Fruit fly (Drosophila melanogaster) whole organism, embryonic: Measurements from ENCODE around the gene CG42847.
A peak's percentile ranks its signal among the peaks of the same experiment; 100 is the strongest.

ENCODE experiments used
- C15 ChIP-seq: fragments of 200-800 bp; sonication (Bioruptor generic); IDR thresholded peaks from 3 replicates; pipeline ENCODE4 v1.3.6; 2022; ENCODE audit warnings: missing biosample characterization, missing genetic modification characterization
- CG1024 ChIP-seq: fragments of 200-800 bp; sonication (Bioruptor generic); IDR thresholded peaks from 2 replicates; pipeline ENCODE4 v1.3.6; 2022; ENCODE audit warnings: missing biosample characterization, missing genetic modification characterization
- CG10366 ChIP-seq: fragments of 200-800 bp; sonication (Bioruptor generic); IDR thresholded peaks from 2 replicates; pipeline ENCODE4 v1.3.6; 2022; ENCODE audit warnings: missing biosample characterization, missing genetic modification characterization
- CG10462 ChIP-seq: fragments of 200-800 bp; sonication (Bioruptor generic); optimal IDR thresholded peaks from 2 replicates; lab custom pipeline; 2016; ENCODE audit warnings: missing biosample characterization, missing genetic modification characterization
- CG10543 ChIP-seq: fragments of 200-800 bp; sonication (Bioruptor generic); optimal IDR thresholded peaks from 3 replicates; lab custom pipeline; 2017; ENCODE audit warnings: missing biosample characterization, mild to moderate bottlenecking, missing genetic modification characterization, moderate library complexity
- CG10565 ChIP-seq: fragments of 200-800 bp; sonication (Bioruptor generic); optimal IDR thresholded peaks from 3 replicates; lab custom pipeline; 2016; ENCODE audit warnings: missing biosample characterization, mild to moderate bottlenecking, missing genetic modification characterization
- CG14014 ChIP-seq: fragments of 200-800 bp; sonication (Bioruptor generic); IDR thresholded peaks from 2 replicates; pipeline ENCODE4 v1.3.6; 2022; ENCODE audit warnings: missing biosample characterization, missing genetic modification characterization
- CG15073 ChIP-seq: fragments of 200-800 bp; sonication (Bioruptor generic); optimal IDR thresholded peaks from 2 replicates; lab custom pipeline; 2016; ENCODE audit warnings: missing biosample characterization, missing genetic modification characterization
- CG15479 ChIP-seq: fragments of 200-800 bp; sonication (Bioruptor generic); optimal IDR thresholded peaks from 3 replicates; lab custom pipeline; 2019; ENCODE audit warnings: missing biosample characterization, mild to moderate bottlenecking, missing genetic modification characterization, moderate library complexity
- CG17361 ChIP-seq: fragments of 200-800 bp; sonication (Bioruptor generic); IDR thresholded peaks from 3 replicates; pipeline ENCODE4 v1.3.6; 2022; ENCODE audit warnings: missing biosample characterization, missing genetic modification characterization
- CG2129 ChIP-seq: fragments of 200-800 bp; sonication (Bioruptor generic); IDR thresholded peaks from 2 replicates; pipeline ENCODE4 v1.3.6; 2022; ENCODE audit warnings: missing biosample characterization, missing genetic modification characterization; ENCODE audit not compliant: partially characterized antibody
- CG3065 ChIP-seq: fragments of 200-800 bp; sonication (Bioruptor generic); optimal IDR thresholded peaks from 2 replicates; lab custom pipeline; 2016; ENCODE audit warnings: missing biosample characterization, missing genetic modification characterization
- CG34224 ChIP-seq: fragments of 200-800 bp; sonication (Bioruptor generic); IDR thresholded peaks from 3 replicates; pipeline ENCODE4 v1.3.6; 2022; ENCODE audit warnings: missing biosample characterization, missing genetic modification characterization; ENCODE audit not compliant: partially characterized antibody
- CG34422 ChIP-seq: fragments of 200-800 bp; sonication (Bioruptor generic); IDR thresholded peaks from 3 replicates; pipeline ENCODE4 v1.3.6; 2022; ENCODE audit warnings: missing biosample characterization, missing genetic modification characterization
- CG4282 ChIP-seq: fragments of 200-800 bp; sonication (Bioruptor generic); optimal IDR thresholded peaks from 2 replicates; lab custom pipeline; 2016; ENCODE audit warnings: missing biosample characterization, missing genetic modification characterization
- CG4404 ChIP-seq: fragments of 200-800 bp; sonication (Bioruptor generic); IDR thresholded peaks from 2 replicates; pipeline ENCODE4 v1.3.6; 2022; ENCODE audit warnings: missing biosample characterization, missing genetic modification characterization
- CG4820 ChIP-seq: fragments of 200-800 bp; sonication (Bioruptor generic); optimal IDR thresholded peaks from 3 replicates; lab custom pipeline; 2016; ENCODE audit warnings: missing biosample characterization, missing genetic modification characterization
- CG4854 ChIP-seq: fragments of 200-800 bp; sonication (Bioruptor generic); optimal IDR thresholded peaks from 2 replicates; lab custom pipeline; 2016; ENCODE audit warnings: missing biosample characterization, missing genetic modification characterization, inconsistent platforms
- CG5180 ChIP-seq: fragments of 200-800 bp; sonication (Bioruptor generic); optimal IDR thresholded peaks from 3 replicates; lab custom pipeline; 2017; ENCODE audit warnings: missing biosample characterization, missing genetic modification characterization, mild to moderate bottlenecking, moderate library complexity, missing genetic modification reagents
- CG5245 ChIP-seq: fragments of 200-800 bp; sonication (Bioruptor generic); optimal IDR thresholded peaks from 3 replicates; lab custom pipeline; 2016; ENCODE audit warnings: missing biosample characterization, missing genetic modification characterization
- CG7745 ChIP-seq: fragments of 200-800 bp; sonication (Bioruptor generic); optimal IDR thresholded peaks from 2 replicates; lab custom pipeline; 2018; ENCODE audit warnings: missing biosample characterization, mild to moderate bottlenecking, missing genetic modification characterization, moderate library complexity
- CG8478 ChIP-seq: fragments of >200 bp; optimal IDR thresholded peaks from 2 replicates; lab custom pipeline; 2018
- CHES-1-like ChIP-seq: fragments of 200-800 bp; sonication (Bioruptor generic); optimal IDR thresholded peaks from 2 replicates; lab custom pipeline; 2016; ENCODE audit warnings: missing biosample characterization, missing genetic modification characterization
- CTCF ChIP-seq: fragments of 200-800 bp; sonication (Bioruptor generic); optimal IDR thresholded peaks from 2 replicates; lab custom pipeline; 2017; ENCODE audit warnings: missing biosample characterization, mild to moderate bottlenecking, missing genetic modification characterization, moderate library complexity
- E2f2 ChIP-seq: fragments of 200-800 bp; sonication (Bioruptor generic); IDR thresholded peaks from 2 replicates; pipeline ENCODE4 v1.3.6; 2022; ENCODE audit warnings: missing biosample characterization, missing genetic modification characterization
- Ets97D ChIP-seq: fragments of 200-800 bp; sonication (Bioruptor generic); optimal IDR thresholded peaks from 3 replicates; lab custom pipeline; 2016; ENCODE audit warnings: missing biosample characterization, missing genetic modification characterization
- Gug ChIP-seq: fragments of 200-800 bp; sonication (Bioruptor generic); IDR thresholded peaks from 4 replicates; pipeline ENCODE4 v1.3.6; 2022; ENCODE audit warnings: missing biosample characterization, missing genetic modification characterization
- Hr3 ChIP-seq: fragments of 200-800 bp; sonication (Bioruptor generic); optimal IDR thresholded peaks from 3 replicates; lab custom pipeline; 2016; ENCODE audit warnings: missing biosample characterization, missing genetic modification characterization
- NC2α ChIP-seq: fragments of 200-800 bp; sonication (Bioruptor generic); optimal IDR thresholded peaks from 2 replicates; lab custom pipeline; 2016; ENCODE audit warnings: missing biosample characterization, missing genetic modification characterization
- Nf-YB ChIP-seq: fragments of 200-800 bp; sonication (Bioruptor generic); optimal IDR thresholded peaks from 3 replicates; lab custom pipeline; 2019; ENCODE audit warnings: missing biosample characterization, mild to moderate bottlenecking, missing genetic modification characterization, moderate library complexity
- Optix ChIP-seq: fragments of 200-800 bp; sonication (Bioruptor generic); IDR thresholded peaks from 3 replicates; pipeline ENCODE4 v1.3.6; 2022; ENCODE audit warnings: missing biosample characterization, missing genetic modification characterization
- PHDP ChIP-seq: fragments of 200-800 bp; sonication (Bioruptor generic); optimal IDR thresholded peaks from 3 replicates; lab custom pipeline; 2018; ENCODE audit warnings: missing biosample characterization, mild to moderate bottlenecking, missing genetic modification characterization, moderate library complexity
- Sin3A ChIP-seq: fragments of >200 bp; optimal IDR thresholded peaks from 2 replicates; lab custom pipeline; 2018
- Vsx1 ChIP-seq: fragments of 200-800 bp; sonication (Bioruptor generic); optimal IDR thresholded peaks from 2 replicates; lab custom pipeline; 2017; ENCODE audit warnings: missing biosample characterization, mild to moderate bottlenecking, missing genetic modification characterization, missing genetic modification reagents
- ab ChIP-seq: fragments of 200-800 bp; sonication (Bioruptor generic); optimal IDR thresholded peaks from 2 replicates; lab custom pipeline; 2016; ENCODE audit warnings: missing biosample characterization, missing genetic modification characterization
- br ChIP-seq: fragments of >200 bp; optimal IDR thresholded peaks from 2 replicates; lab custom pipeline; 2017
- cg ChIP-seq: fragments of 200-800 bp; sonication (Bioruptor generic); optimal IDR thresholded peaks from 3 replicates; lab custom pipeline; 2019; ENCODE audit warnings: missing biosample characterization, mild to moderate bottlenecking, missing genetic modification characterization, moderate library complexity
- chm ChIP-seq: fragments of 200-800 bp; sonication (Bioruptor generic); IDR thresholded peaks from 2 replicates; pipeline ENCODE4 v1.3.6; 2022; ENCODE audit warnings: missing biosample characterization, missing genetic modification characterization
- ci ChIP-seq: fragments of 200-800 bp; sonication (Bioruptor generic); IDR thresholded peaks from 3 replicates; pipeline ENCODE4 v1.3.6; 2022; ENCODE audit warnings: missing biosample characterization, missing genetic modification characterization
- corto ChIP-seq: fragments of 200-800 bp; sonication (Bioruptor generic); optimal IDR thresholded peaks from 2 replicates; lab custom pipeline; 2016; ENCODE audit warnings: missing biosample characterization, mild to moderate bottlenecking, missing genetic modification characterization, moderate library complexity
- dimm ChIP-seq: fragments of 200-800 bp; sonication (Bioruptor generic); IDR thresholded peaks from 2 replicates; pipeline ENCODE4 v1.3.6; 2022; ENCODE audit warnings: missing biosample characterization, missing genetic modification characterization
- dpn ChIP-seq, 2 experiments: fragments of 200-800 bp; sonication (Bioruptor generic); optimal IDR thresholded peaks; 3 replicates each; lab custom pipeline; 2016; ENCODE audit warnings: missing biosample characterization in 2 of 2, missing genetic modification characterization in 2 of 2
- en ChIP-seq: fragments of 200-800 bp; sonication (Bioruptor generic); optimal IDR thresholded peaks from 2 replicates; lab custom pipeline; 2016; ENCODE audit warnings: missing biosample characterization, missing genetic modification characterization
- eve ChIP-seq, 2 experiments: fragments of >200 bp; optimal IDR thresholded peaks; 2 replicates each; lab custom pipeline; 2017; ENCODE audit warnings: missing biosample characterization in 2 of 2, missing genetic modification characterization in 2 of 2
- fd64A ChIP-seq: fragments of 200-800 bp; sonication (Bioruptor generic); optimal IDR thresholded peaks from 3 replicates; lab custom pipeline; 2018; ENCODE audit warnings: missing biosample characterization, mild to moderate bottlenecking, missing genetic modification characterization
- grn ChIP-seq: fragments of 200-800 bp; sonication (Bioruptor generic); optimal IDR thresholded peaks from 3 replicates; lab custom pipeline; 2017; ENCODE audit warnings: missing biosample characterization, missing genetic modification characterization
- jigr1 ChIP-seq: fragments of 200-800 bp; sonication (Bioruptor generic); IDR thresholded peaks from 3 replicates; pipeline ENCODE4 v1.3.6; 2022; ENCODE audit warnings: missing biosample characterization, missing genetic modification characterization
- nmo ChIP-seq: fragments of 200-800 bp; sonication (Bioruptor generic); optimal IDR thresholded peaks from 2 replicates; lab custom pipeline; 2018; ENCODE audit warnings: missing biosample characterization, mild to moderate bottlenecking, missing genetic modification characterization, moderate library complexity
- onecut ChIP-seq: fragments of 200-800 bp; sonication (Bioruptor generic); IDR thresholded peaks from 2 replicates; pipeline ENCODE4 v1.3.6; 2022; ENCODE audit warnings: missing biosample characterization, missing genetic modification characterization
- phol ChIP-seq: fragments of 200-800 bp; sonication (Bioruptor generic); optimal IDR thresholded peaks from 3 replicates; lab custom pipeline; 2018; ENCODE audit warnings: missing biosample characterization, mild to moderate bottlenecking, missing genetic modification characterization, moderate library complexity
- row ChIP-seq: fragments of 200-800 bp; sonication (Bioruptor generic); IDR thresholded peaks from 3 replicates; pipeline ENCODE4 v1.3.6; 2022; ENCODE audit warnings: missing biosample characterization, missing genetic modification characterization
- ssp ChIP-seq: fragments of 200-800 bp; sonication (Bioruptor generic); IDR thresholded peaks from 2 replicates; pipeline ENCODE4 v1.3.6; 2022; ENCODE audit warnings: missing biosample characterization, missing genetic modification characterization

Gene CG42847

dm6 chr2L:9448322-9449256, 20.9 kb downstream of the CG42847 start:
- TF ChIP-seq Sin3A (lab: Kevin White, UChicago) (no peak), cg (GFP tag; lab: Kevin White, UChicago) (peak; percentile 16), phol (tag; lab: Kevin White, UChicago) (no peak), Optix (GFP tag; lab: Robert Waterston, UW) (no peak), jigr1 (GFP tag; lab: Robert Waterston, UW) (no peak), CG5180 (GFP tag; lab: Kevin White, UChicago) (no peak), CG4404 (GFP tag; lab: Robert Waterston, UW) (no peak), CG5245 (GFP tag; lab: Kevin White, UChicago) (no peak), Vsx1 (GFP tag; lab: Kevin White, UChicago) (no peak), CHES-1-like (GFP tag; lab: Kevin White, UChicago) (no peak), CG10462 (GFP tag; lab: Kevin White, UChicago) (no peak), ci (no peak), E2f2 (GFP tag; lab: Robert Waterston, UW) (0 out of 2 replicates have a peak, but pooled peaks have one; percentile 1), dpn (GFP tag; optimal IDR thresholded peaks at IDR 0.05; lab: Kevin White, UChicago) (no peak), eve (GFP tag; optimal IDR thresholded peaks at IDR 0.05; lab: Kevin White, UChicago) (peak in 1 of 2 experiments; percentile 10), grn (GFP tag; lab: Kevin White, UChicago) (peak; percentile 48), CG4820 (no peak), corto (GFP tag; lab: Kevin White, UChicago) (no peak), CG34224 (GFP tag; lab: Robert Waterston, UW) (no peak), Ets97D (no peak), chm (GFP tag; lab: Robert Waterston, UW) (no peak), Nf-YB (GFP tag; lab: Kevin White, UChicago) (no peak), CG15479 (no peak), nmo (GFP tag; lab: Kevin White, UChicago) (peak; percentile 22), onecut (GFP tag; lab: Robert Waterston, UW) (peak; percentile 58), br (lab: Kevin White, UChicago) (no peak), PHDP (no peak), CG15073 (GFP tag; lab: Kevin White, UChicago) (no peak), CTCF (GFP tag; lab: Kevin White, UChicago) (no peak), Hr3 (GFP tag; lab: Kevin White, UChicago) (no peak), Gug (GFP tag; lab: Robert Waterston, UW) (no peak; the same call in 2 of the 4 replicates), CG3065 (GFP tag; lab: Kevin White, UChicago) (no peak), CG10543 (GFP tag; lab: Kevin White, UChicago) (no peak), CG14014 (GFP tag; lab: Robert Waterston, UW) (no peak), NC2α (no peak), dimm (GFP tag; lab: Robert Waterston, UW) (no peak), CG34422 (GFP tag; lab: Robert Waterston, UW) (no peak), CG10565 (GFP tag; lab: Kevin White, UChicago) (no peak), CG7745 (tag; lab: Kevin White, UChicago) (no peak), fd64A (GFP tag; lab: Kevin White, UChicago) (no peak), CG1024 (no peak), ssp (GFP tag; lab: Robert Waterston, UW) (no peak), CG8478 (no peak), CG4854 (GFP tag; lab: Kevin White, UChicago) (no peak), CG10366 (GFP tag; lab: Robert Waterston, UW) (no peak; the same call in 1 of the 2 replicates), row (GFP tag; lab: Robert Waterston, UW) (no peak; the same call in 1 of the 3 replicates), ab (no peak), CG2129 (GFP tag; lab: Robert Waterston, UW) (no peak), CG17361 (no peak), en (no peak), C15 (GFP tag; lab: Robert Waterston, UW) (no peak), CG4282 (GFP tag; lab: Kevin White, UChicago) (no peak)
